Fruit fly (Drosophila melanogaster) whole organism, embryonic: ENCODE measurements around the gene Tsr1.

Experiments used
- BEAF-32 ChIP-seq: fragments of 200-800 bp; sonication (Bioruptor generic); optimal IDR thresholded peaks from 3 replicates; lab custom pipeline; 2017; ENCODE audit warnings: missing biosample characterization, missing genetic modification characterization, mild to moderate bottlenecking, moderate library complexity, missing genetic modification reagents
- C15 ChIP-seq: fragments of 200-800 bp; sonication (Bioruptor generic); IDR thresholded peaks from 3 replicates; pipeline ENCODE4 v1.3.6; 2022; ENCODE audit warnings: missing biosample characterization, missing genetic modification characterization
- CG10147 ChIP-seq: fragments of 200-800 bp; sonication (Bioruptor generic); optimal IDR thresholded peaks from 2 replicates; lab custom pipeline; 2019; ENCODE audit warnings: missing biosample characterization, mild to moderate bottlenecking, missing genetic modification characterization, moderate library complexity
- CG10209 ChIP-seq: fragments of 200-800 bp; sonication (Bioruptor generic); optimal IDR thresholded peaks from 3 replicates; lab custom pipeline; 2017; ENCODE audit warnings: missing biosample characterization, mild to moderate bottlenecking, missing genetic modification characterization, missing genetic modification reagents
- CG10267 ChIP-seq: fragments of 200-800 bp; sonication (Bioruptor generic); optimal IDR thresholded peaks from 2 replicates; lab custom pipeline; 2018; ENCODE audit warnings: missing biosample characterization, mild to moderate bottlenecking, missing genetic modification characterization, moderate library complexity
- CG10462 ChIP-seq: fragments of 200-800 bp; sonication (Bioruptor generic); optimal IDR thresholded peaks from 2 replicates; lab custom pipeline; 2016; ENCODE audit warnings: missing biosample characterization, missing genetic modification characterization
- CG10543 ChIP-seq: fragments of 200-800 bp; sonication (Bioruptor generic); optimal IDR thresholded peaks from 3 replicates; lab custom pipeline; 2017; ENCODE audit warnings: missing biosample characterization, mild to moderate bottlenecking, missing genetic modification characterization, moderate library complexity
- CG12769 ChIP-seq: fragments of 200-800 bp; sonication (Bioruptor generic); optimal IDR thresholded peaks from 2 replicates; lab custom pipeline; 2019; ENCODE audit warnings: missing biosample characterization, mild to moderate bottlenecking, missing genetic modification characterization, moderate library complexity
- CG13775 ChIP-seq: fragments of 200-800 bp; sonication (Bioruptor generic); optimal IDR thresholded peaks from 3 replicates; lab custom pipeline; 2017; ENCODE audit warnings: missing biosample characterization, mild to moderate bottlenecking, missing genetic modification characterization
- CG14860 ChIP-seq: fragments of 200-800 bp; sonication (Bioruptor generic); IDR thresholded peaks from 3 replicates; pipeline ENCODE4 v1.3.6; 2022; ENCODE audit warnings: missing biosample characterization, missing genetic modification characterization; ENCODE audit not compliant: partially characterized antibody
- CG17186 ChIP-seq: fragments of 200-800 bp; sonication (Bioruptor generic); optimal IDR thresholded peaks from 3 replicates; lab custom pipeline; 2017; ENCODE audit warnings: missing biosample characterization, missing genetic modification reagents, missing genetic modification characterization
- CG34224 ChIP-seq: fragments of 200-800 bp; sonication (Bioruptor generic); IDR thresholded peaks from 3 replicates; pipeline ENCODE4 v1.3.6; 2022; ENCODE audit warnings: missing biosample characterization, missing genetic modification characterization; ENCODE audit not compliant: partially characterized antibody
- CG34376 ChIP-seq: fragments of 200-800 bp; sonication (Bioruptor generic); optimal IDR thresholded peaks from 2 replicates; lab custom pipeline; 2018; ENCODE audit warnings: missing biosample characterization, mild to moderate bottlenecking, missing genetic modification characterization
- CG3838 ChIP-seq: fragments of 200-800 bp; sonication (Bioruptor generic); optimal IDR thresholded peaks from 3 replicates; lab custom pipeline; 2016; ENCODE audit warnings: missing biosample characterization, missing genetic modification characterization
- CG4360 ChIP-seq: fragments of 200-800 bp; sonication (Bioruptor generic); IDR thresholded peaks from 2 replicates; pipeline ENCODE4 v1.3.6; 2022; ENCODE audit warnings: missing biosample characterization, missing genetic modification characterization
- CG4854 ChIP-seq: fragments of 200-800 bp; sonication (Bioruptor generic); optimal IDR thresholded peaks from 2 replicates; lab custom pipeline; 2016; ENCODE audit warnings: missing biosample characterization, missing genetic modification characterization, inconsistent platforms
- CG6272 ChIP-seq: fragments of 200-800 bp; sonication (Bioruptor generic); IDR thresholded peaks from 2 replicates; pipeline ENCODE4 v1.3.6; 2022; ENCODE audit warnings: missing biosample characterization, missing genetic modification characterization
- CG7372 ChIP-seq: fragments of 200-800 bp; sonication (Bioruptor generic); IDR thresholded peaks from 2 replicates; pipeline ENCODE4 v1.3.6; 2022; ENCODE audit warnings: missing biosample characterization, missing genetic modification characterization
- CG8290 ChIP-seq, 3 experiments: fragments of 200-800 bp; sonication (Bioruptor generic); optimal IDR thresholded peaks; 2 replicates each; lab custom pipeline; 2016 to 2019; ENCODE audit warnings: missing biosample characterization in 3 of 3, missing genetic modification characterization in 3 of 3, mild to moderate bottlenecking in 2 of 3, moderate library complexity in 1 of 3
- CG9609 ChIP-seq: fragments of 200-800 bp; sonication (Bioruptor generic); optimal IDR thresholded peaks from 3 replicates; lab custom pipeline; 2016; ENCODE audit warnings: missing biosample characterization, missing genetic modification characterization
- Fer1 ChIP-seq: fragments of 200-800 bp; sonication (Bioruptor generic); optimal IDR thresholded peaks from 2 replicates; lab custom pipeline; 2017; ENCODE audit warnings: missing biosample characterization, mild to moderate bottlenecking, missing genetic modification characterization
- GATAe ChIP-seq: fragments of 200-800 bp; sonication (Bioruptor generic); conservative IDR thresholded peaks from 2 replicates; pipeline ENCODE4 v1.3.6; 2022; ENCODE audit warnings: missing biosample characterization, missing genetic modification characterization
- Gsc ChIP-seq: fragments of 200-800 bp; sonication (Bioruptor generic); IDR thresholded peaks from 2 replicates; pipeline ENCODE4 v1.3.6; 2022; ENCODE audit warnings: missing biosample characterization, missing genetic modification characterization
- H15 ChIP-seq: fragments of 200-800 bp; sonication (Bioruptor generic); IDR thresholded peaks from 3 replicates; pipeline ENCODE4 v1.3.6; 2022; ENCODE audit warnings: missing biosample characterization, missing genetic modification characterization
- Hey ChIP-seq: fragments of 200-800 bp; sonication (Bioruptor generic); optimal IDR thresholded peaks from 3 replicates; lab custom pipeline; 2018; ENCODE audit warnings: missing biosample characterization, mild to moderate bottlenecking, missing genetic modification characterization
- Kr ChIP-seq: fragments of 200-800 bp; sonication (Bioruptor generic); optimal IDR thresholded peaks from 2 replicates; lab custom pipeline; 2017; ENCODE audit warnings: missing biosample characterization, mild to moderate bottlenecking, missing genetic modification characterization
- Med ChIP-seq: fragments of 200-800 bp; sonication (Bioruptor generic); peaks from one replicate; lab custom pipeline; 2016; ENCODE audit warnings: missing biosample characterization, missing genetic modification characterization, mild to moderate bottlenecking, inconsistent platforms, moderate library complexity
- Optix ChIP-seq: fragments of 200-800 bp; sonication (Bioruptor generic); IDR thresholded peaks from 3 replicates; pipeline ENCODE4 v1.3.6; 2022; ENCODE audit warnings: missing biosample characterization, missing genetic modification characterization
- Pdp1 ChIP-seq, 2 experiments: fragments of 200-800 bp; sonication (Bioruptor generic); optimal IDR thresholded peaks; 3 replicates each; lab custom pipeline; 2016; ENCODE audit warnings: missing biosample characterization in 2 of 2, missing genetic modification characterization in 2 of 2, mild to moderate bottlenecking in 1 of 2, moderate library complexity in 1 of 2
- Side ChIP-seq: fragments of 200-800 bp; sonication (Bioruptor generic); optimal IDR thresholded peaks from 2 replicates; lab custom pipeline; 2016; ENCODE audit warnings: missing biosample characterization, missing genetic modification characterization
- aop ChIP-seq: fragments of 200-800 bp; sonication (Bioruptor generic); IDR thresholded peaks from 2 replicates; pipeline ENCODE4 v1.3.6; 2022; ENCODE audit warnings: missing biosample characterization, missing genetic modification characterization
- ato ChIP-seq: fragments of 200-800 bp; sonication (Bioruptor generic); IDR thresholded peaks from 2 replicates; pipeline ENCODE4 v1.3.6; 2022; ENCODE audit warnings: missing biosample characterization, missing genetic modification characterization; ENCODE audit not compliant: partially characterized antibody
- bsh ChIP-seq, 2 experiments: fragments of 200-800 bp; sonication (Bioruptor generic); optimal IDR thresholded peaks; 2 replicates each; lab custom pipeline; 2017 to 2018; ENCODE audit warnings: mild to moderate bottlenecking in 2 of 2, missing biosample characterization in 2 of 2, missing genetic modification characterization in 2 of 2, moderate library complexity in 1 of 2
- btn ChIP-seq: fragments of 200-800 bp; sonication (Bioruptor generic); optimal IDR thresholded peaks from 2 replicates; lab custom pipeline; 2016; ENCODE audit warnings: missing biosample characterization, missing genetic modification characterization
- ci ChIP-seq: fragments of 200-800 bp; sonication (Bioruptor generic); IDR thresholded peaks from 3 replicates; pipeline ENCODE4 v1.3.6; 2022; ENCODE audit warnings: missing biosample characterization, missing genetic modification characterization
- crol ChIP-seq: fragments of 200-800 bp; sonication (Bioruptor generic); IDR thresholded peaks from 2 replicates; pipeline ENCODE4 v1.3.6; 2022; ENCODE audit warnings: missing biosample characterization, missing genetic modification characterization
- dmrt11E ChIP-seq: fragments of 200-800 bp; sonication (Bioruptor generic); optimal IDR thresholded peaks from 3 replicates; lab custom pipeline; 2018; ENCODE audit warnings: missing biosample characterization, mild to moderate bottlenecking, missing genetic modification characterization, moderate library complexity
- exex ChIP-seq: fragments of 200-800 bp; sonication (Bioruptor generic); optimal IDR thresholded peaks from 4 replicates; lab custom pipeline; 2018; ENCODE audit warnings: missing biosample characterization, mild to moderate bottlenecking, missing genetic modification characterization, moderate library complexity
- gcm ChIP-seq: fragments of 200-800 bp; sonication (Bioruptor generic); optimal IDR thresholded peaks from 2 replicates; lab custom pipeline; 2019; ENCODE audit warnings: missing biosample characterization, mild to moderate bottlenecking, missing genetic modification characterization, moderate library complexity
- inv ChIP-seq: fragments of 200-800 bp; sonication (Bioruptor generic); IDR thresholded peaks from 2 replicates; pipeline ENCODE4 v1.3.6; 2022; ENCODE audit warnings: missing biosample characterization, missing genetic modification characterization; ENCODE audit not compliant: partially characterized antibody
- jumu ChIP-seq: fragments of 200-800 bp; sonication (Bioruptor generic); optimal IDR thresholded peaks from 3 replicates; lab custom pipeline; 2016; ENCODE audit warnings: missing biosample characterization, missing genetic modification characterization
- maf-S ChIP-seq: fragments of 200-800 bp; sonication (Bioruptor generic); optimal IDR thresholded peaks from 2 replicates; lab custom pipeline; 2016; ENCODE audit warnings: missing biosample characterization, missing genetic modification characterization
- nmo ChIP-seq: fragments of 200-800 bp; sonication (Bioruptor generic); optimal IDR thresholded peaks from 2 replicates; lab custom pipeline; 2018; ENCODE audit warnings: missing biosample characterization, mild to moderate bottlenecking, missing genetic modification characterization, moderate library complexity
- pb ChIP-seq: fragments of 200-800 bp; sonication (Bioruptor generic); optimal IDR thresholded peaks from 3 replicates; lab custom pipeline; 2016; ENCODE audit warnings: missing biosample characterization, missing genetic modification characterization
- pnt ChIP-seq: fragments of 200-800 bp; sonication (Bioruptor generic); optimal IDR thresholded peaks from 3 replicates; lab custom pipeline; 2016; ENCODE audit warnings: missing biosample characterization, missing genetic modification characterization
- psq ChIP-seq: fragments of 200-800 bp; sonication (Bioruptor generic); optimal IDR thresholded peaks from 2 replicates; lab custom pipeline; 2017; ENCODE audit warnings: missing biosample characterization, missing genetic modification characterization
- seq ChIP-seq: fragments of 200-800 bp; sonication (Bioruptor generic); IDR thresholded peaks from 2 replicates; pipeline ENCODE4 v1.3.6; 2022; ENCODE audit warnings: missing biosample characterization, missing genetic modification characterization
- sug ChIP-seq: fragments of 200-800 bp; optimal IDR thresholded peaks from 2 replicates; lab custom pipeline; 2019; ENCODE audit warnings: missing biosample characterization, mild to moderate bottlenecking, missing genetic modification characterization, moderate library complexity
- tin ChIP-seq: fragments of 200-800 bp; sonication (Bioruptor generic); optimal IDR thresholded peaks from 3 replicates; lab custom pipeline; 2016; ENCODE audit warnings: missing biosample characterization, missing genetic modification characterization
- zen ChIP-seq: fragments of 200-800 bp; sonication (Bioruptor generic); optimal IDR thresholded peaks from 3 replicates; lab custom pipeline; 2018; ENCODE audit warnings: missing biosample characterization, mild to moderate bottlenecking, missing genetic modification characterization, moderate library complexity

The Tsr1 gene

DNA sequence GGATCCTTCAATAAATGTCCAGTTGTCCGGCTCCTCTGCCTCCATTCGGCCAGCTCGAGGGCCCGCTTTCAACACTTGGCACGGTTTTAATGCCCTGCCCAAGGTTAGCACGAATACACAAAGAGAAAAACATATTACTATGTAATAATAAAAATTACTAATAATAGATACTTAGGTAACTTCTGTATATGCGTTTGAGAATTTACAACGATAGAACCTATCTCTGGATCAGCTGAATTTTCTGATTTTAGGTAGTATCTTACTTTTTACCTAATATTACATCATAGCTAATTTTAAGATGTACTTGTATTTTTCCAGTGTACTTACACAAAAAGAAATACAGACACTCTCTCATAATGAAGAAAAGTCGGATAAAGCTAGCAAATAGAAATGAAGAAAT, 50.7 kb downstream of the Tsr1 start (continued):
- no peak for TF ChIP-seq seq (GFP tag; lab: Robert Waterston, UW)
- no peak for TF ChIP-seq tin (GFP tag; lab: Kevin White, UChicago)
- peak; percentile 37 for TF ChIP-seq nmo (GFP tag; lab: Kevin White, UChicago)
- TF ChIP-seq zen (tag; lab: Kevin White, UChicago) = no peak
- no peak for TF ChIP-seq Gsc (GFP tag; lab: Robert Waterston, UW)
- no peak for TF ChIP-seq pb (GFP tag; lab: Kevin White, UChicago)
- no peak for TF ChIP-seq C15 (GFP tag; lab: Robert Waterston, UW)
- no peak for TF ChIP-seq CG10462 (GFP tag; lab: Kevin White, UChicago)
- no peak for TF ChIP-seq aop (GFP tag; lab: Robert Waterston, UW)
- no peak for TF ChIP-seq CG13775 (GFP tag; lab: Kevin White, UChicago)
- TF ChIP-seq btn (GFP tag; lab: Kevin White, UChicago) = no peak
- no peak for TF ChIP-seq CG34376
- TF ChIP-seq Fer1 (GFP tag; lab: Kevin White, UChicago) = peak; percentile 30
- no peak for TF ChIP-seq pnt (GFP tag; lab: Kevin White, UChicago)
- no peak for TF ChIP-seq ato (GFP tag; lab: Robert Waterston, UW)
- no peak for TF ChIP-seq Side (GFP tag; lab: Kevin White, UChicago)
- no peak for TF ChIP-seq inv (GFP tag; lab: Robert Waterston, UW)
- TF ChIP-seq CG4360 = no peak
- no peak for TF ChIP-seq CG7372
- TF ChIP-seq CG10147 = no peak
- no peak for TF ChIP-seq CG6272 (GFP tag; lab: Robert Waterston, UW)
- TF ChIP-seq CG10267 (tag; lab: Kevin White, UChicago) = no peak
- TF ChIP-seq H15 (GFP tag; lab: Robert Waterston, UW) = no peak
- no peak for TF ChIP-seq CG3838 (GFP tag; lab: Kevin White, UChicago)
- TF ChIP-seq CG34224 (GFP tag; lab: Robert Waterston, UW) = no peak
- no peak for TF ChIP-seq CG14860 (GFP tag; lab: Robert Waterston, UW)
- TF ChIP-seq CG9609 (GFP tag; lab: Kevin White, UChicago) = no peak
- TF ChIP-seq gcm = no peak
- no peak for TF ChIP-seq Optix (GFP tag; lab: Robert Waterston, UW)
- no peak for TF ChIP-seq CG4854 (GFP tag; lab: Kevin White, UChicago)
- TF ChIP-seq, all 482 proteins: peak for 43

dm6 chr3L:21386917-21387316, 51.9 kb downstream of the Tsr1 start:
- TF ChIP-seq Hey = peak; percentile 50
- peak; percentile 58; the same call in 1 of the 2 replicates for TF ChIP-seq crol (GFP tag; lab: Robert Waterston, UW)
- peak; percentile 40 for TF ChIP-seq CG12769
- peak; percentile 61 for TF ChIP-seq GATAe (GFP tag; lab: Robert Waterston, UW)
- TF ChIP-seq CG10209 = no peak
- no peak for TF ChIP-seq maf-S
- peak; percentile 22 for TF ChIP-seq CG10543
- TF ChIP-seq bsh (GFP tag; optimal IDR thresholded peaks at IDR 0.05; lab: Kevin White, UChicago) = no peak
- TF ChIP-seq CG17186 (GFP tag; lab: Kevin White, UChicago) = no peak
- no peak for TF ChIP-seq CG8290 (GFP tag; optimal IDR thresholded peaks at IDR 0.05; lab: Kevin White, UChicago)
- peak in 1 of 2 experiments; percentile 41 for TF ChIP-seq CG8290 (tag; optimal IDR thresholded peaks at IDR 0.05; lab: Kevin White, UChicago)
- no peak for TF ChIP-seq jumu (GFP tag; lab: Kevin White, UChicago)
- TF ChIP-seq CG3838 (GFP tag; lab: Kevin White, UChicago) = no peak
- peak; percentile 23 for TF ChIP-seq Med (GFP tag; lab: Kevin White, UChicago)
- TF ChIP-seq Kr = no peak
- TF ChIP-seq BEAF-32 (GFP tag; lab: Kevin White, UChicago) = no peak
- peak; percentile 88 for TF ChIP-seq exex (tag; lab: Kevin White, UChicago)
- TF ChIP-seq dmrt11E (tag; lab: Kevin White, UChicago) = no peak
- peak; percentile 25 for TF ChIP-seq sug (tag; lab: Kevin White, UChicago)
- TF ChIP-seq psq (GFP tag; lab: Kevin White, UChicago) = no peak
- 0 out of 3 replicates have a peak, but pooled peaks have one; percentile 20 for TF ChIP-seq ci (GFP tag; lab: Robert Waterston, UW)
- peak in 1 of 2 experiments; percentile 10 for TF ChIP-seq Pdp1 (GFP tag; optimal IDR thresholded peaks at IDR 0.05; lab: Kevin White, UChicago)
